Fruit fly (Drosophila melanogaster): Measurements from ENCODE around the gene CG33920.
A peak's percentile ranks its signal among the peaks of the same experiment; 100 is the strongest.

Gene CG33920

DNA sequence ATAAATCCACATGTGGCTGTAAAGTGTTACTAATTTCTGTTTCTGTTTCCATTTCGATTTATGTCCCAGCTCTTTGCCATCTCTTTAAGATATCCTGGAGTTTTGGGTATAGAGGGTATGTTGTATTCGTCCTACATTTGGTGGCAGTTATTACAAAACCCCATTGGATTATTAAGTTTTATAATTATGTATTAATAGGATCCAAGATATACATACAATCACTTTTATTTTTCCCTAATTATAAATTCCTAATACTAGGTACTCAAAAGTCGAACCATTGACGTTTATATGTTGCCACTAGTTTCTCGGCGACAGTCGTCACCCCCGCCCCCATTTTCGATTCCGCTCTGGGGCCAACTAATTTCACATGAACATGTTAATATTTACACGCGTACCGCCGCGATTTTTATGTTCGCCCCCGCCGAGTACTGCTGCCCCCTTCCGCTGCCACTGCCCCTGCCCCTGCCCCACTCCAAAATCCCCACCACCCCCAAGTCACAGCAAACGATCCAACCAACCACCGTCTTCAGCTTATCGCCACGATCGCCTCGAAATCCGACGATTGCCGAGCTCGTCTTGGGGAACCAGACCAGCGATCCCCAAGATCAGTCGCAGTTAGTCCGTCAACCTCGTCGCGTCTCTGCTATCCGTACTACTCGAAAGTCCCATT, 19.9 kb upstream of the CG33920 start, which contains the start of gene Sox100B (continued):
- no peak for TF ChIP-seq seq (GFP tag; IDR thresholded peaks at IDR 0.05)
- no peak for TF ChIP-seq amos (GFP tag; IDR thresholded peaks at IDR 0.05; ENCODE audit: partially characterized antibody)
- no peak for TF ChIP-seq wdn (GFP tag; IDR thresholded peaks at IDR 0.05)
- TF ChIP-seq CG8478 (optimal IDR thresholded peaks at IDR 0.05), result no peak
- peak; percentile 43 for TF ChIP-seq CG5180 (GFP tag; optimal IDR thresholded peaks at IDR 0.05)
- no peak for TF ChIP-seq B-H2 (GFP tag; optimal IDR thresholded peaks at IDR 0.05)
- no peak for TF ChIP-seq chinmo (GFP tag; IDR thresholded peaks at IDR 0.05; ENCODE audit: partially characterized antibody)
- peak; percentile 72 for TF ChIP-seq unpg (GFP tag; optimal IDR thresholded peaks at IDR 0.05)
- TF ChIP-seq CG6854 (GFP tag; optimal IDR thresholded peaks at IDR 0.05), result no peak
- TF ChIP-seq cad (GFP tag; optimal IDR thresholded peaks at IDR 0.05), result no peak
- TF ChIP-seq ato (GFP tag; IDR thresholded peaks at IDR 0.05; ENCODE audit: partially characterized antibody), result no peak
- TF ChIP-seq CG11456 (GFP tag; IDR thresholded peaks at IDR 0.05), result no peak
- TF ChIP-seq cato (GFP tag; optimal IDR thresholded peaks at IDR 0.05; ENCODE audit: borderline replicate concordance), result peak; percentile 29
- no peak for TF ChIP-seq CG10274 (GFP tag; optimal IDR thresholded peaks at IDR 0.05)
- peak; percentile 45 for TF ChIP-seq ind (GFP tag; optimal IDR thresholded peaks at IDR 0.05)
- no peak for TF ChIP-seq ham (GFP tag; IDR thresholded peaks at IDR 0.05)
- TF ChIP-seq kah (GFP tag; optimal IDR thresholded peaks at IDR 0.05), result no peak
- no peak for TF ChIP-seq NK7.1 (GFP tag; optimal IDR thresholded peaks at IDR 0.05)
- TF ChIP-seq CG12071 (GFP tag; optimal IDR thresholded peaks at IDR 0.05), result no peak
- peak; percentile 30; the same call in 1 of the 2 replicates for TF ChIP-seq CG9215 (GFP tag; IDR thresholded peaks at IDR 0.05)
- TF ChIP-seq Hr78 (GFP tag; optimal IDR thresholded peaks at IDR 0.05), result peak in 1 of 2 experiments; percentile 28
- TF ChIP-seq pan (optimal IDR thresholded peaks at IDR 0.05), result peak in 1 of 2 experiments; percentile 32
- TF ChIP-seq pan (GFP tag; optimal IDR thresholded peaks at IDR 0.05 in 1 of 2, IDR thresholded peaks at IDR 0.05 in 1 of 2), result peak; percentile 42 to 71
- TF ChIP-seq CG8765 (GFP tag; IDR thresholded peaks at IDR 0.05), result peak; percentile 82; the same call in 1 of the 2 replicates
- TF ChIP-seq pros (GFP tag; optimal IDR thresholded peaks at IDR 0.05), result peak; percentile 16
- no peak for TF ChIP-seq wek (GFP tag; optimal IDR thresholded peaks at IDR 0.05)
- peak; percentile 89 for TF ChIP-seq vvl (GFP tag; IDR thresholded peaks at IDR 0.05)
- peak; percentile 65 for TF ChIP-seq croc (GFP tag; conservative IDR thresholded peaks at IDR 0.05)
- TF ChIP-seq CG10565 (GFP tag; optimal IDR thresholded peaks at IDR 0.05), result no peak
- no peak for TF ChIP-seq GATAe (GFP tag; conservative IDR thresholded peaks at IDR 0.05)
- TF ChIP-seq Gsc (GFP tag; IDR thresholded peaks at IDR 0.05), result peak; percentile 48; the same call in 1 of the 2 replicates
- TF ChIP-seq CG18599 (GFP tag; optimal IDR thresholded peaks at IDR 0.05), result peak; percentile 18
- TF ChIP-seq CG42726 (GFP tag; IDR thresholded peaks at IDR 0.05; ENCODE audit: partially characterized antibody), result no peak
- TF ChIP-seq prd (optimal IDR thresholded peaks at IDR 0.05), result no peak
- TF ChIP-seq prd (GFP tag; IDR thresholded peaks at IDR 0.05), result peak; percentile 94
- TF ChIP-seq D19B (GFP tag; optimal IDR thresholded peaks at IDR 0.05), result peak; percentile 83
- TF ChIP-seq Hmr (GFP tag; optimal IDR thresholded peaks at IDR 0.05), result no peak
- peak; percentile 88 for TF ChIP-seq CG17829 (tag; optimal IDR thresholded peaks at IDR 0.05)
- no peak for TF ChIP-seq D (optimal IDR thresholded peaks at IDR 0.05)
- peak; percentile 72 for TF ChIP-seq D (GFP tag; optimal IDR thresholded peaks at IDR 0.05)
- no peak for TF ChIP-seq z (GFP tag; IDR thresholded peaks at IDR 0.05)
- peak; percentile 10 to 38 for TF ChIP-seq Pdp1 (GFP tag; optimal IDR thresholded peaks at IDR 0.05)
- TF ChIP-seq peb (GFP tag; IDR thresholded peaks at IDR 0.05), result 0 out of 2 replicates have a peak, but pooled peaks have one; percentile 43
- no peak for TF ChIP-seq CkIIα-i1 (GFP tag; IDR thresholded peaks at IDR 0.05)
- TF ChIP-seq tap (tag; optimal IDR thresholded peaks at IDR 0.05), result peak; percentile 56
- 0 out of 2 replicates have a peak, but pooled peaks have one; percentile 32 for TF ChIP-seq CG3847 (GFP tag; IDR thresholded peaks at IDR 0.05)
- no peak for TF ChIP-seq Myb (GFP tag; optimal IDR thresholded peaks at IDR 0.05)
- TF ChIP-seq lmd (GFP tag; IDR thresholded peaks at IDR 0.05), result peak; percentile 70
- peak; percentile 49 for TF ChIP-seq CG7271 (tag; optimal IDR thresholded peaks at IDR 0.05)
- no peak for TF ChIP-seq inv (GFP tag; IDR thresholded peaks at IDR 0.05; ENCODE audit: partially characterized antibody)

All from whole organism, embryonic.